Worm (Caenorhabditis elegans): ENCODE measurements around the gene Y55F3C.9.

The Y55F3C.9 gene

DNA sequence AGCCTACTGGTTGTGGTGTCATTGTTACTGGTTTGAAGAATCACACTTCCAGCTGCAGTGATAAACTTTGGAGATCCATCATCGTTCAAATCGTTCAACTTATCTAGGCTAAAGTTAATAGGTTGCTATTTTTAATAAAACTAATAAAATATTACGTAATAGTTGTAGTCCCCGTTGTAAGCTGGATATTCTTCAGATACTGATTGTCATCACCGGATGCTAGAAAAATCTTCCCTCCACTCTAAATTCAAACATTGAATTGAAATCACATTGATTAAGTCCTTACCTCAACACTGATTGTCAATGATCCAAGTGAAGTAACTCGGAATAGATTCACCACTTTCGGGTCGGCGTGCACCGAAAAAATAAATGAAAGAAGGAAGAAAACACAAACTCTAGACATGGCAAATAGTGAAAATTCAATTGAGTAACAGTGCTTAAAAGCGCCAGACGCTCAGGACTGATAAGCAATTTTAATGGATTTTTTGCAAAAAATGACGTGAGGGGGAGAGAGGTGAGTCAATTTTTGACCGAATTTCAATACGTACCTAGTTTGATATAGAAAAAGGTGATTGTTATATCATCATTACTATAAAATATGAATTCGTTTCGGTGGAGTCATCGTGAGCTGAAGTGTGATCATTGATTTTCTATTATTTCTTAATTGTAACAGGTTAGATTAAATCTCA lies 52.4 kb downstream of the Y55F3C.9 start, which contains the start of the genes K11H12.4 and K11H12.10:
K11H12.4 (minus strand) TSS at position 413 of the 689 bp plus-strand sequence.
K11H12.10 (plus strand) TSS at position 605 of the 689 bp plus-strand sequence.
- TF ChIP-seq hlh-1 (tag; optimal IDR thresholded peaks at IDR 0.05) (no peak), lin-13 (tag; optimal IDR thresholded peaks at IDR 0.05) (no peak), sptf-1 (tag; optimal IDR thresholded peaks at IDR 0.05) (no peak), zip-8 (tag; optimal IDR thresholded peaks at IDR 0.05) (peak; percentile 84), ces-1 (GFP tag; optimal IDR thresholded peaks at IDR 0.05) (no peak), pha-4 (tag; optimal IDR thresholded peaks at IDR 0.05) (no peak), elt-3 (tag; optimal IDR thresholded peaks at IDR 0.05) (no peak), drap-1 (GFP tag; optimal IDR thresholded peaks at IDR 0.05) (no peak), nhr-237 (tag; optimal IDR thresholded peaks at IDR 0.05) (no peak)

DNA sequence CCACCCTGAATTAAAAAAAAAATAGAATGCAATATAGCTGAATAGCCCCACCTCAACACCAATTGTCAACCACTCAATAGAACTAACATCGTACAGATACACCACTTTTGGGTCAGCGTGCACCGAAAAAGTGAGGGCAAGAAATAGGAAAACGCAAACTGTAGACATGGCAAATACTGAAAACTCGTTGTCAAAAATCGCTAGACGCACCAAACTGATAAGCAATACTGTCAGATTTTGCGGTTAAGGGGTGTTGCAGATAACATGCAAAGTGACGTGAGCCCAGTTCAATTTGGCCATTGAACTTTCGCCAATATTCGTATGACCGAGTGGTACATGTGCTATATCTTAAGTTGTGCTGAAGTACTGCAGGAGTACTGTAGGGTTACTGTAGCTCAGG lies 54.7 kb downstream of the Y55F3C.9 start, which contains the start of gene K11H12.3:
K11H12.3 (minus strand) TSS at position 168 of the 400 bp plus-strand sequence.
- TF ChIP-seq mls-2 (tag; optimal IDR thresholded peaks at IDR 0.05) (no peak), ceh-39 (tag; optimal IDR thresholded peaks at IDR 0.05) (no peak), bed-3 (GFP tag; optimal IDR thresholded peaks at IDR 0.05) (no peak), elt-3 (tag; optimal IDR thresholded peaks at IDR 0.05) (no peak), ceh-83 (GFP tag; optimal IDR thresholded peaks at IDR 0.05) (no peak), nhr-237 (tag; optimal IDR thresholded peaks at IDR 0.05) (no peak), nhr-2 (tag; optimal IDR thresholded peaks at IDR 0.05) (no peak), sem-2 (GFP tag; optimal IDR thresholded peaks at IDR 0.05) (no peak), unc-39 (tag; optimal IDR thresholded peaks at IDR 0.05) (no peak), ces-1 (GFP tag; optimal IDR thresholded peaks at IDR 0.05) (no peak), flh-1 (GFP tag; optimal IDR thresholded peaks at IDR 0.05) (no peak)

- TF ChIP-seq pha-4 (tag; optimal IDR thresholded peaks at IDR 0.05) (no peak), flh-1 (GFP tag; optimal IDR thresholded peaks at IDR 0.05) (no peak), mep-1 (tag; optimal IDR thresholded peaks at IDR 0.05) (no peak), lin-32 (GFP tag; optimal IDR thresholded peaks at IDR 0.05) (no peak), ham-2 (GFP tag; optimal IDR thresholded peaks at IDR 0.05) (no peak)
These were observed 57.5 kb downstream of the Y55F3C.9 start, which contains the start of gene K11H12.11 for ce11 chrIV:670455-670854. Gene K11H12.11, minus strand, starts transcription at chrIV:670555.

All from whole organism, mixed stage, embryonic.